Worm (Caenorhabditis elegans): ENCODE data around the gene Y59A8A.8.
"Not testable (repeated sequence)": the region's sequence is repeated elsewhere in the genome, so short reads cannot be mapped to it uniquely, and the experiment has no call there.

DNA sequence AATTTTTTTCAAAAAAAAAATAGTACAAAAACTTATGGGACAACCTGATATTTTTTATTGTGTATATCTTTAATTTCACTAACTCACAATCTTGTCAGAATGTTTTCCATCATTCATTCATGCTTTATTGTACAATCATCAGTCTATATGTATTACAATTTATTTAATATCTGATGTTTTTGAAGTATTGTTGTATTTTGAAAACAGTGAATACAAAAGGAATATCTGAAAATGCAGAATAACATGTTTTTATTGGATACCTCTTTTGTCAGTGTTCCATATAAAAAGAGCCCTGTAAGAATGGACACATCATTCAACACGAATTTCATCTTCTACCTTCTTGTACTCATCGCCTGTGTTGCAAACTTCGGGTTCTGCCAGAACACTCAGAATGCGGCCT is 38.4 kb downstream of the Y59A8A.8 start, which contains the start of gene C06H5.14:
- not testable (repeated sequence) for TF ChIP-seq attf-6 (GFP tag; IDR thresholded peaks at IDR 0.05); nfya-1 (tag; optimal IDR thresholded peaks at IDR 0.05; ENCODE audit: borderline replicate concordance, insufficient read depth); lsy-27 (tag; optimal IDR thresholded peaks at IDR 0.05; ENCODE audit: borderline replicate concordance, insufficient read depth); ceh-100 (GFP tag; IDR thresholded peaks at IDR 0.05); snpc-4 (GFP tag; optimal IDR thresholded peaks at IDR 0.05); snpc-4 (tag; optimal IDR thresholded peaks at IDR 0.05); hlh-26 (GFP tag; conservative IDR thresholded peaks at IDR 0.05); ama-1 (optimal IDR thresholded peaks at IDR 0.05); ama-1 (GFP tag; optimal IDR thresholded peaks at IDR 0.05); ztf-18 (tag; optimal IDR thresholded peaks at IDR 0.05); nhr-90 (tag; optimal IDR thresholded peaks at IDR 0.05); mxl-1 (tag; optimal IDR thresholded peaks at IDR 0.05); pha-4 (tag; optimal IDR thresholded peaks at IDR 0.05); mcd-1 (GFP tag; IDR thresholded peaks at IDR 0.05)
